Worm (Caenorhabditis elegans): Measurements from ENCODE around the gene cwp-3.

ce11 chrV:4823683-4824391 lies 18.8 kb upstream of the cwp-3 start:
- TF ChIP-seq flt-1 (GFP tag; IDR thresholded peaks at IDR 0.05): no peak
- no peak for TF ChIP-seq klf-2 (GFP tag; conservative IDR thresholded peaks at IDR 0.05)
- TF ChIP-seq ref-1 (GFP tag; conservative IDR thresholded peaks at IDR 0.05): no peak
